Worm (Caenorhabditis elegans) whole organism, L3 larva: Measurements from ENCODE around the gene F14F8.14.

Experiments
- eor-1 ChIP-seq, 2 experiments: fragments of 150-350 bp; optimal IDR thresholded peaks; 2 replicates each; lab custom pipeline; 2014 to 2018; ENCODE audit warnings: missing biosample characterization in 2 of 2, missing genetic modification characterization in 2 of 2
- fkh-10 ChIP-seq: sonication (generic microtip); optimal IDR thresholded peaks from 2 replicates; lab custom pipeline; 2017; ENCODE audit warnings: missing biosample characterization, missing genetic modification reagents, missing genetic modification characterization
- lin-15B ChIP-seq: fragments of 150-350 bp; optimal IDR thresholded peaks from 2 replicates; lab custom pipeline; 2014; ENCODE audit warnings: missing biosample characterization, missing genetic modification characterization
- nfya-1 ChIP-seq: sonication (generic microtip); optimal IDR thresholded peaks from 2 replicates; lab custom pipeline; 2017; ENCODE audit warnings: missing genetic modification characterization, mild to moderate bottlenecking, missing compliant biosample characterization, antibody characterized with exemption, moderate library complexity; ENCODE audit not compliant: insufficient read depth
- nhr-237 ChIP-seq: fragments of 150-350 bp; optimal IDR thresholded peaks from 2 replicates; lab custom pipeline; 2014; ENCODE audit warnings: missing biosample characterization, missing genetic modification characterization
- nhr-77 ChIP-seq: fragments of 150-350 bp; optimal IDR thresholded peaks from 2 replicates; lab custom pipeline; 2014; ENCODE audit warnings: missing biosample characterization, missing genetic modification characterization
- sea-2 ChIP-seq: fragments of 150-350 bp; sonication (generic microtip); optimal IDR thresholded peaks from 4 replicates; lab custom pipeline; 2014; ENCODE audit warnings: missing biosample characterization, missing genetic modification reagents, missing genetic modification characterization
- unc-62 ChIP-seq: fragments of 150-350 bp; sonication (generic microtip); optimal IDR thresholded peaks from 4 replicates; lab custom pipeline; 2014; ENCODE audit warnings: missing biosample characterization, missing genetic modification reagents, missing genetic modification characterization
- ztf-11 ChIP-seq: fragments of 150-350 bp; optimal IDR thresholded peaks from 2 replicates; lab custom pipeline; 2014; ENCODE audit warnings: missing biosample characterization, missing genetic modification characterization

- no peak for TF ChIP-seq nhr-77 (tag; lab: Kevin White, UChicago)
- TF ChIP-seq sea-2 (GFP tag; lab: Kevin White, UChicago), result no peak
- no peak for TF ChIP-seq nhr-237 (tag; lab: Kevin White, UChicago)
- TF ChIP-seq fkh-10 (GFP tag; lab: Kevin White, UChicago), result no peak
- no peak for TF ChIP-seq ztf-11 (tag; lab: Kevin White, UChicago)
- TF ChIP-seq lin-15B (tag; lab: Kevin White, UChicago), result no peak
- TF ChIP-seq nfya-1 (tag; lab: Kevin White, UChicago), result no peak
- TF ChIP-seq unc-62 (GFP tag; lab: Kevin White, UChicago), result no peak
- TF ChIP-seq eor-1 (tag; optimal IDR thresholded peaks at IDR 0.05; lab: Kevin White, UChicago), result no peak
These were observed 19.5 kb downstream of the F14F8.14 start, which contains the start of gene W06G6.10 for ce11 chrV:16647093-16647492.
